Worm (Caenorhabditis elegans): ENCODE results near the gene plx-1.
A peak's percentile ranks its signal among the peaks of the same experiment; 100 is the strongest.

Gene plx-1

ce11 chrIV:957820-958219 lies 1.5 kb upstream of the plx-1 start (continued):
- TF ChIP-seq dmd-9 (GFP tag; IDR thresholded peaks at IDR 0.05) (no peak), duxl-1 (tag; optimal IDR thresholded peaks at IDR 0.05; ENCODE audit: poor library complexity) (peak; percentile 50), dpl-1 (GFP tag; optimal IDR thresholded peaks at IDR 0.05) (peak; percentile 45), unc-62 (GFP tag; optimal IDR thresholded peaks at IDR 0.05 in 1 of 2) (peak in 1 of 2 experiments; percentile 71), unc-62 (tag; optimal IDR thresholded peaks at IDR 0.05) (no peak), lir-3 (tag; optimal IDR thresholded peaks at IDR 0.05) (no peak), zfp-3 (GFP tag; conservative IDR thresholded peaks at IDR 0.05) (no peak), lim-7 (GFP tag; IDR thresholded peaks at IDR 0.05) (no peak), hif-1 (tag; optimal IDR thresholded peaks at IDR 0.05) (no peak), T26A8.4 (GFP tag; IDR thresholded peaks at IDR 0.05) (no peak), hmg-1.1 (GFP tag; IDR thresholded peaks at IDR 0.05) (peak; percentile 62; the same call in 1 of the 2 replicates), snpc-4 (tag; optimal IDR thresholded peaks at IDR 0.05) (no peak), hlh-11 (tag; optimal IDR thresholded peaks at IDR 0.05) (peak; percentile 80), ceh-62 (tag; optimal IDR thresholded peaks at IDR 0.05) (no peak), lin-1 (GFP tag; IDR thresholded peaks at IDR 0.05) (no peak; the same call in 1 of the 2 replicates), ctbp-1 (GFP tag; IDR thresholded peaks at IDR 0.05) (no peak), T20F7.1 (GFP tag; optimal IDR thresholded peaks at IDR 0.05) (peak; percentile 29), unc-130 (GFP tag; optimal IDR thresholded peaks at IDR 0.05) (no peak), ceh-44 (GFP tag; IDR thresholded peaks at IDR 0.05) (no peak), hlh-30 (tag; optimal IDR thresholded peaks at IDR 0.05; ENCODE audit: insufficient read depth) (peak; percentile 92), madf-5 (GFP tag; IDR thresholded peaks at IDR 0.05) (no peak), nhr-111 (GFP tag; optimal IDR thresholded peaks at IDR 0.05) (no peak), lin-39 (tag; optimal IDR thresholded peaks at IDR 0.05) (no peak), nhr-28 (tag; optimal IDR thresholded peaks at IDR 0.05) (peak; percentile 98)

ce11 chrIV:960177-960576 lies 856 bp downstream of the plx-1 start:
- TF ChIP-seq F37D6.2 (tag; optimal IDR thresholded peaks at IDR 0.05) (no peak), ceh-62 (tag; optimal IDR thresholded peaks at IDR 0.05) (no peak), pqm-1 (tag; optimal IDR thresholded peaks at IDR 0.05) (no peak), F10B5.3 (tag; optimal IDR thresholded peaks at IDR 0.05) (no peak), spr-3 (GFP tag; optimal IDR thresholded peaks at IDR 0.05) (no peak), ceh-44 (GFP tag; IDR thresholded peaks at IDR 0.05) (no peak), spr-1 (tag; optimal IDR thresholded peaks at IDR 0.05) (no peak), ceh-20 (GFP tag; IDR thresholded peaks at IDR 0.05) (no peak), mep-1 (tag; optimal IDR thresholded peaks at IDR 0.05) (no peak), php-3 (GFP tag; IDR thresholded peaks at IDR 0.05) (no peak), cey-2 (tag; optimal IDR thresholded peaks at IDR 0.05; ENCODE audit: borderline replicate concordance, insufficient read depth) (no peak)

ce11 chrIV:961862-962261 lies 2.5 kb downstream of the plx-1 start:
- TF ChIP-seq nhr-48 (tag; optimal IDR thresholded peaks at IDR 0.05) (no peak), nhr-11 (tag; optimal IDR thresholded peaks at IDR 0.05) (no peak), tag-97 (GFP tag; IDR thresholded peaks at IDR 0.05) (no peak), mdt-29 (GFP tag; IDR thresholded peaks at IDR 0.05) (no peak), arid-1 (GFP tag; conservative IDR thresholded peaks at IDR 0.05) (no peak), nhr-42 (GFP tag; IDR thresholded peaks at IDR 0.05) (no peak), nhr-25 (tag; optimal IDR thresholded peaks at IDR 0.05; ENCODE audit: borderline replicate concordance, insufficient read depth) (no peak)

Data from whole organism, L4 larva.